Fruit fly (Drosophila melanogaster): ENCODE measurements around the gene Vps2.

Vps2 gene

DNA sequence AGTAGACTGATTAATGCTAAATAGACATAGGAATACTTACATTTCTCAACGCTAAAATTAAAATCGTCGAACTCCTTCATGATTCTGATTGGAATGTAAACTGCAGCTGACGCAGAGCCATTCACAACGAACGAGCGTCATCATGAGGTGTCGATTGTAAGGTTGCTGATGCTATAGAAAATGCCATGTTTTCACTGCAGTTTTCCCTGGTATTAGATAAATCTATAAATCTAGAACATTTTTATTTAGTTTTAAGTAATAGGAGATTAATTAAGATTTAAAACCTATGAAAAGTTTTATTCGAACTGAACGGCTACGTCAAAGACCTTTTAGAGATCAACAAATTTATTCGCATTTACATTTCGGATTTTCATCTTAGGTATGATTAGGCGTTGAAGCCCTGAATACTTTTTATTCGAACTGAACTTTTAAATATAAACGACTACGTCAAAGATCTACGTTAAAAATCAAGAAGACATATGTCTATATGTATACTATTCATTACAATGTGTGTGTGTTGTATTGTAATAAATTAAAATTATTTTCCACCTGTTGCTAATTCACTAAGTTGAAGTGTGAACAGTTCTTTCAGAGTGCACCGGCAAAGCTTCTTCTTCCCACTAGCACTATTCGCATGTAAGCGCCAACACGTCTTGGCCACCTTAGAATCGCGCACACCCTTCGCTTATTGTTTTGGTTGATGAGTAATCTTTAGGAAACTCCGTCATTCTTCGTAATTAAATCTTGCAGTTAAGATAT lies at the start of gene Vps2, which contains the start of gene Exo84:
Vps2 (plus strand) TSS at position 672 of the 759 bp plus-strand sequence.
Exo84 (minus strand) TSS at position 108 of the 759 bp plus-strand sequence.
- TF ChIP-seq Pif1A (GFP tag; optimal IDR thresholded peaks at IDR 0.05) (no peak), Snoo (tag; optimal IDR thresholded peaks at IDR 0.05) (peak; percentile 7), CG9948 (tag; optimal IDR thresholded peaks at IDR 0.05) (peak; percentile 47), CG34367 (tag; optimal IDR thresholded peaks at IDR 0.05) (peak; percentile 26), CG14655 (GFP tag; optimal IDR thresholded peaks at IDR 0.05) (no peak), fd96Ca (GFP tag; IDR thresholded peaks at IDR 0.05) (no peak), EcR (GFP tag; optimal IDR thresholded peaks at IDR 0.05) (no peak), Ets98B (GFP tag; IDR thresholded peaks at IDR 0.05) (no peak), CG10348 (GFP tag; IDR thresholded peaks at IDR 0.05) (0 out of 2 replicates have a peak, but pooled peaks have one; percentile 27), CG8159 (tag; optimal IDR thresholded peaks at IDR 0.05) (no peak), CG12605 (GFP tag; IDR thresholded peaks at IDR 0.05) (no peak), CG15710 (tag; optimal IDR thresholded peaks at IDR 0.05) (peak; percentile 53), CG17806 (tag; optimal IDR thresholded peaks at IDR 0.05) (peak; percentile 24), CG8301 (tag; optimal IDR thresholded peaks at IDR 0.05) (no peak)

DNA sequence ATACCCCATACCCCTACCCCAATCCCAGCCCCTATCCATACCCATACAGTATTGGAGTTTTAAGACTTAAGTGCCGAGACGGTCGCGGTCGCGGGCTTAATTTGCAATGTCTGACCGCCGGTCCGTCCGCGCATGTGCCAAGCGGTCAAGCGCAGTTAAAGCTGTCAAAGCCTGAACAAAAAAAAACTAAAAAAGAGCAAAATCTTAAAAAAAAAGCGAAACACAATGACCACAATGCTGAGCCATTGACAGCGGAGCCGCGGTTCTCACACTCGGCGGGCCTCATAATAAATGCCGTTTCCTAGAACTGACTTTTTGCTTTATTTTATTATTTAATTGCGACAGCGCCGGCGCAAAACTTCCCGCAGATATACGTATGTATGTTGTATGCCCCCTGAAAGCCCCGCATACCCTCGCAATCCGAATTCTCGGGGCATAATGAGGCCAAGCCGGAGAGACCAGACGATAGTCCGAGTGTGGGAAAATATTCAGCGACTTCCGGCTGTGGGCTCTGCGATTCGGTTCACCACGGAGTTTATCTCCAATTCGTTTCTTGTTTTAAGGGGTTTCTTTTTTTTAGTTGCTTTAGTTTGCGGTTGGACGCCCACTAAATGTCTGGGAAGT lies 48.1 kb upstream of the Vps2 start:
- TF ChIP-seq D1 (tag; optimal IDR thresholded peaks at IDR 0.05) (peak; percentile 10), Pif1B (GFP tag; optimal IDR thresholded peaks at IDR 0.05) (no peak), CG4496 (GFP tag; IDR thresholded peaks at IDR 0.05) (no peak; the same call in 2 of the 3 replicates), CG14655 (GFP tag; optimal IDR thresholded peaks at IDR 0.05) (no peak), CG10348 (GFP tag; IDR thresholded peaks at IDR 0.05) (no peak), CG13204 (GFP tag; optimal IDR thresholded peaks at IDR 0.05) (peak; percentile 89), CG8301 (tag; optimal IDR thresholded peaks at IDR 0.05) (no peak), CG9948 (tag; optimal IDR thresholded peaks at IDR 0.05) (no peak), Ets98B (GFP tag; IDR thresholded peaks at IDR 0.05) (no peak), gl (tag; optimal IDR thresholded peaks at IDR 0.05) (peak; percentile 82), CG15710 (tag; optimal IDR thresholded peaks at IDR 0.05) (peak; percentile 53), rn (GFP tag; IDR thresholded peaks at IDR 0.05) (no peak), CG12605 (GFP tag; IDR thresholded peaks at IDR 0.05) (peak; percentile 32; the same call in 1 of the 2 replicates), Snoo (tag; optimal IDR thresholded peaks at IDR 0.05) (no peak), CG8159 (tag; optimal IDR thresholded peaks at IDR 0.05) (peak; percentile 69), CG32121 (GFP tag; IDR thresholded peaks at IDR 0.05) (0 out of 2 replicates have a peak, but pooled peaks have one; percentile 12), Pif1A (GFP tag; optimal IDR thresholded peaks at IDR 0.05) (peak; percentile 34), EcR (GFP tag; optimal IDR thresholded peaks at IDR 0.05) (peak; percentile 85), CG17806 (tag; optimal IDR thresholded peaks at IDR 0.05) (peak; percentile 20), CG34367 (tag; optimal IDR thresholded peaks at IDR 0.05) (peak; percentile 32), fd96Ca (GFP tag; IDR thresholded peaks at IDR 0.05) (no peak)

DNA sequence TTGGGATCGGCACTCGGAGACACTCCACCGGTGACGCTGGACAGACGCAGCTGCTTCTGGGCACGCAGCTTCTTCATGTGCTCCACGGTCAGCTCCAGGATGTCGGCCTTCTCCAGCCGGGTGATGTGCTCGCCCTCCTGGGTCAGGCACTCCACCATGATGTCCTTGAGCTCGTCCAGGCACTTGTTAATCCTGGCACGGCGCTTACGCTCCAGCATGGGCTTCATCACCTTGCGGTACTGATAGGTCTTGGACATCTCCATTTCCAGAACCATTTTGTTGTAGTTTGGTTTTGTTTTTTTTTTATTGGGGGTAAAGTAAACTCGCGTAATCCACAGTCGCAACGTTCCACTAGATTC lies 47.0 kb upstream of the Vps2 start:
- no peak for TF ChIP-seq CG9948 (tag; optimal IDR thresholded peaks at IDR 0.05)

DNA sequence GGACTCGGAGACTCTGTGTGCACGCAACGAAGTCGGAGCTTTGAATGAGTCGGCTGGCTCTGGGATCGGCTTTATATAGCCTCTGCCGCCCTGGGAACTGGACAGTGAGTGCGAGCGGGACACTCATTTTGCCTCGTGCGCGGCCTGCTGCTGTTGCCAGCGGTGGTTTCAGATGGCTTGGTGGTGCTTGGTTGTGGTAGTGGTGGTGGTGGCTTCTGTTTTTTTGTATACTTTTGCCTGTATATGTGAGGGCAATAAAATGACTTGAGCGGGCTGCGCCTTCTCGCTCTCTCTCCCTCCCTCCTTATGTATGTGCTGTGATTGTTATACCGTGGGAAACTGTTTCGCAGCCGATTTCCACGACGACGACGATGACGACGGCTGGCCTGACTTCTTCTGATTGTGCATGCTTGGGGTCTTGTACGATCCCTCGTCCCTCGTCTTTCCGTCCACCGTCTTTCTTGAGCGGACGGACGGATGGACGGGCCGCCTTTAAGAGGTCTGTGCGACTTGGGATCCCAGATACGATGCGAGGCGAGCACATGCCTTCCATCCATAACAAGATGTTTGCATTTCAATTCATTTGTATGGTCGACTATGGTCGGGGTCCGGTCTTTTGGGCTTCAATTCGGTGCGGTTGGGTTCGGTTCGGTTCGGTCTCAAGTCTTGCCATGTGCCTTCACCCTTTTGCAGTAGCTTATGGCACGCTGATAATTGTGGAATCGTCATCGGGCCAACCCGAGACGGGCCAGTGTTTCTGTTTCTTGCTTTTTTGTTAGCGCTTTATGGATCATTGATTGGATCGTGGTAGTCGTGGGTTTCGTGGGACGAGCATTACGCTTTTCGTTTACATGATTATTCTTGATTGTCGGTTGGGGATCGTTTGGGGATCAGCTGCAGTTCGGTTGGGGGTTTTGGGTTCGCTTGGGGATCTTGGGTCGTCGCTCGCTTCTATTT lies 46.4 kb upstream of the Vps2 start:
- peak; percentile 37 for TF ChIP-seq Snoo (tag; optimal IDR thresholded peaks at IDR 0.05)
- 0 out of 2 replicates have a peak, but pooled peaks have one; percentile 13 for TF ChIP-seq rn (GFP tag; IDR thresholded peaks at IDR 0.05)
- peak; percentile 12 for TF ChIP-seq CG14655 (GFP tag; optimal IDR thresholded peaks at IDR 0.05)
- TF ChIP-seq Ets98B (GFP tag; IDR thresholded peaks at IDR 0.05): peak; percentile 39; the same call in 1 of the 2 replicates
- TF ChIP-seq CG10348 (GFP tag; IDR thresholded peaks at IDR 0.05): no peak
- TF ChIP-seq CG4496 (GFP tag; IDR thresholded peaks at IDR 0.05): peak; percentile 48; the same call in 2 of the 3 replicates
- TF ChIP-seq CG13204 (GFP tag; optimal IDR thresholded peaks at IDR 0.05): peak; percentile 98
- peak; percentile 11 for TF ChIP-seq CG17806 (tag; optimal IDR thresholded peaks at IDR 0.05)
- peak; percentile 62; the same call in 2 of the 3 replicates for TF ChIP-seq fd96Ca (GFP tag; IDR thresholded peaks at IDR 0.05)
- TF ChIP-seq Pif1A (GFP tag; optimal IDR thresholded peaks at IDR 0.05): peak; percentile 11
- TF ChIP-seq EcR (GFP tag; optimal IDR thresholded peaks at IDR 0.05): peak; percentile 94
- peak; percentile 34 for TF ChIP-seq Pif1B (GFP tag; optimal IDR thresholded peaks at IDR 0.05)
- peak; percentile 14 for TF ChIP-seq CG8301 (tag; optimal IDR thresholded peaks at IDR 0.05)
- TF ChIP-seq CG15710 (tag; optimal IDR thresholded peaks at IDR 0.05): peak; percentile 50
- TF ChIP-seq CG32121 (GFP tag; IDR thresholded peaks at IDR 0.05): no peak
- peak; percentile 40 for TF ChIP-seq CG8159 (tag; optimal IDR thresholded peaks at IDR 0.05)
- no peak for TF ChIP-seq D1 (tag; optimal IDR thresholded peaks at IDR 0.05)
- TF ChIP-seq CG34367 (tag; optimal IDR thresholded peaks at IDR 0.05): peak; percentile 35
- TF ChIP-seq CG9948 (tag; optimal IDR thresholded peaks at IDR 0.05): no peak
- peak; percentile 37 for TF ChIP-seq CG12605 (GFP tag; IDR thresholded peaks at IDR 0.05)
- peak; percentile 60 for TF ChIP-seq gl (tag; optimal IDR thresholded peaks at IDR 0.05)

DNA sequence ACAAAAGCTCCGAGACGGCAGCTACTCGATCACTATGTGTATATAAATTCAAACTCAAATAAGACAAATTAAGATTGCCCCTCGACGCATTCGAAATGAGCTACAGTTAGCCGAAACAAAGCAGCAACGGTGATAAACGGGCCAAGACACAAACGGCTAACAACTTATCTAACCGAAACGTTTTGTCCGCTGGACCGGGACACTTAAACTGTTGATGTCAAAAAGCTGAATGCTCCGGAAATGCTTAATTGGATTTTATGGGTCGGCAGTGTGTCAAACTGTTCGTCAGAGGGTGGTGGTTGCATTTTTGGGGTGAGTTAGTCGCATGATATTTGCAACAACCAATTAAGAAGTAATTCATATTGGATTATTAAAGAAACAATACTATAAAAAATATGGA lies 45.3 kb upstream of the Vps2 start:
- no peak for TF ChIP-seq CG10348 (GFP tag; IDR thresholded peaks at IDR 0.05)
- TF ChIP-seq CG14655 (GFP tag; optimal IDR thresholded peaks at IDR 0.05): no peak
- TF ChIP-seq rn (GFP tag; IDR thresholded peaks at IDR 0.05): no peak
- TF ChIP-seq Snoo (tag; optimal IDR thresholded peaks at IDR 0.05): no peak
- no peak for TF ChIP-seq fd96Ca (GFP tag; IDR thresholded peaks at IDR 0.05)
- TF ChIP-seq Pif1A (GFP tag; optimal IDR thresholded peaks at IDR 0.05): no peak
- no peak for TF ChIP-seq CG8159 (tag; optimal IDR thresholded peaks at IDR 0.05)
- no peak for TF ChIP-seq CG4496 (GFP tag; IDR thresholded peaks at IDR 0.05)
- TF ChIP-seq Pif1B (GFP tag; optimal IDR thresholded peaks at IDR 0.05): no peak
- no peak for TF ChIP-seq CG17806 (tag; optimal IDR thresholded peaks at IDR 0.05)
- TF ChIP-seq CG9948 (tag; optimal IDR thresholded peaks at IDR 0.05): no peak
- no peak for TF ChIP-seq Ets98B (GFP tag; IDR thresholded peaks at IDR 0.05)
- TF ChIP-seq D1 (tag; optimal IDR thresholded peaks at IDR 0.05): no peak
- no peak for TF ChIP-seq CG32121 (GFP tag; IDR thresholded peaks at IDR 0.05)

Data from whole organism, pupa.